Fruit fly (Drosophila melanogaster) S2 (cell line): ENCODE measurements around the gene slmb.

Source experiments
- CG8478 ChIP-seq: fragments of >200 bp; optimal IDR thresholded peaks from 2 replicates; lab custom pipeline; 2018
- CTCF ChIP-seq, 2 experiments: fragments of >200 bp; optimal IDR thresholded peaks; 2 replicates each; lab custom pipeline; 2018

DNA sequence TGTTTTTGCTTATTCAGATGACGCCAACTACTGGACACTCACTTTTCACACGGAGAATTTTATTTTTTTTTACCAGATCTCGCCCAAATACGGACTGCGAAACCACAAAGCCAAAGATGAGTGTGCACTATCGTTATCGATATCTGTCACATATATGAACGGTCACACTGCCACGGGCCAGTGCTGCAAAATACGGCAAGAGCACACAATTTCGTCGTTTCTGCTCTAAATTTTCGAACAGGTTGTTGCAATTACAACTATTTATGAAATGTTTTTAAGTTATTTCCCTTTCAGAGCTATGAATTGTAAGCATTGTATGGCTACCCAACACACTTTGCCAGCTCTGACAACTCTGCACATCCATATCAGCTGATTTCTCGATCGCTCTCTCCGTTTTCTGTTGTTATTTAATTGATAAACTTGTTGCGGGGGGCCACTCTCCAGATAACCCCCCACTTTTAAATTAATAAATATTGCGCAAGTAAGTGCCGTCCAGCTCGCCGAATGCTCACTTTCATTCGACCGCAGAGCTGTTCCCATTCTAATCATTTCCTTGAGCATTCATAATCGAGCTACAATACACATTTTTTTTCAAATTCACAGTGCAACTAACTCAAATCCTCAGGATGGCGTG is at the start of gene slmb, which contains the start of gene CG5793:
- TF ChIP-seq CTCF (optimal IDR thresholded peaks at IDR 0.05; lab: Kevin White, UChicago) = peak in 1 of 2 experiments; percentile 7
- no peak for TF ChIP-seq CG8478
